Fruit fly (Drosophila melanogaster) whole organism, wandering third instar larva: ENCODE results near the gene CG32638.

Experiments
- CrebA ChIP-seq: fragments of 200-800 bp; sonication (Bioruptor generic); optimal IDR thresholded peaks from 2 replicates; lab custom pipeline; 2016; ENCODE audit warnings: missing biosample characterization, mild to moderate bottlenecking, missing genetic modification characterization, borderline replicate concordance
- Hr78 ChIP-seq: fragments of >200 bp; optimal IDR thresholded peaks from 2 replicates; lab custom pipeline; 2017; ENCODE audit warnings: missing biosample characterization, missing genetic modification characterization
- Mio ChIP-seq: sonication (Bioruptor generic); optimal IDR thresholded peaks from 2 replicates; lab custom pipeline; 2016; ENCODE audit warnings: missing biosample characterization, missing genetic modification characterization
- Myc ChIP-seq: fragments of >200 bp; optimal IDR thresholded peaks from 2 replicates; lab custom pipeline; 2017
- brk ChIP-seq: fragments of 200-800 bp; sonication (Bioruptor generic); optimal IDR thresholded peaks from 2 replicates; lab custom pipeline; 2016; ENCODE audit warnings: missing biosample characterization, mild to moderate bottlenecking, missing genetic modification characterization
- dsf ChIP-seq: sonication (Bioruptor generic); optimal IDR thresholded peaks from 2 replicates; lab custom pipeline; 2016; ENCODE audit warnings: missing biosample characterization, missing genetic modification characterization, borderline replicate concordance
- foxo ChIP-seq, 2 experiments: fragments of 200-800 bp; sonication (Bioruptor generic); optimal IDR thresholded peaks; 2 replicates in 1 of 2; 3 replicates in 1 of 2; lab custom pipeline; 2016 to 2017; ENCODE audit warnings: missing biosample characterization in 2 of 2, missing genetic modification characterization in 2 of 2
- jim ChIP-seq: fragments of 175-275, 200-325 bp; sonication (Bioruptor generic); optimal IDR thresholded peaks from 2 replicates; lab custom pipeline; 2016; ENCODE audit warnings: missing biosample characterization, mild to moderate bottlenecking, missing genetic modification characterization
- lola ChIP-seq: fragments of >200 bp; optimal IDR thresholded peaks from 2 replicates; lab custom pipeline; 2017; ENCODE audit warnings: missing biosample characterization, missing genetic modification characterization
- pan ChIP-seq: fragments of >200 bp; optimal IDR thresholded peaks from 2 replicates; lab custom pipeline; 2017
- psq ChIP-seq: fragments of 200-800 bp; sonication (Bioruptor generic); optimal IDR thresholded peaks from 3 replicates; lab custom pipeline; 2017; ENCODE audit warnings: missing biosample characterization, mild to moderate bottlenecking, missing genetic modification characterization, moderate library complexity
- sv ChIP-seq: fragments of 200-800 bp; sonication (Bioruptor generic); optimal IDR thresholded peaks from 3 replicates; lab custom pipeline; 2016; ENCODE audit warnings: missing biosample characterization, missing genetic modification characterization

dm6 chrX:13135702-13136101, 7.1 kb upstream of the CG32638 start:
- TF ChIP-seq psq (GFP tag; lab: Kevin White, UChicago) (peak; percentile 18), foxo (GFP tag; optimal IDR thresholded peaks at IDR 0.05; lab: Kevin White, UChicago) (peak in 1 of 2 experiments; percentile 23), Hr78 (GFP tag; lab: Kevin White, UChicago) (no peak), CrebA (no peak), lola (no peak), Myc (lab: Kevin White, UChicago) (no peak), sv (peak; percentile 35), jim (no peak), dsf (GFP tag; lab: Kevin White, UChicago) (no peak), brk (GFP tag; lab: Kevin White, UChicago) (no peak), Mio (GFP tag; lab: Kevin White, UChicago) (no peak), pan (lab: Kevin White, UChicago) (no peak)
